Worm (Caenorhabditis elegans): Measurements from ENCODE around the gene Y39B6A.43.
"Not testable (repeated sequence)": the region's sequence is repeated elsewhere in the genome, so short reads cannot be mapped to it uniquely, and the experiment has no call there.

Gene Y39B6A.43

DNA sequence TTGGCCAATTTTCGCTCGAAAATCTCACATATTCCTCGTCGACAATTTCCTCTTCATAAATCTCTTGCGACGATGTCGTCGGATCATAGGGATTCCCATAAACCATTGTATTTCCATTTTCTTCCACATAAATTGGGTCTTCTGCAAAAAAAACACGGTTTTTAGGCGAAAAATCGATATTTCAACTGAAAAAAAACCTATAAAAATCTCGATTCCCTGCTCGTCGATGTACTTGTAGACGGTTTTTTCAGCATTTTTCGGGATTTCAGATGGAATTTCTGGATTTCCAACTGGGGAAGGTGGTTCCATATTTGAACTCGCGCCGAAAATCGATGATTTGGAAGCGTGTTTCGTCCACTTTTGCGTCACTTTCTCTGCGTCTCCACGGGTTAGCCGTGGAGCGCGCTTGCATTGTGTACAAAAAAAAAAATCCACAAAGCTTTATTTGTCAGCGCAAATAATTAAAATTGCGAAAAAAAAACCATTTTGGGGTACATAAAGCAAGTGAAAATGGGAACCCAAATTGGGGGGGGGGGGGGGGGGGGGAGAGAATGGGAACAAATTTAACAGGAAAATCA, at the start of gene Y39B6A.43 (continued):
- peak; percentile 90 for TF ChIP-seq hlh-30 (tag; optimal IDR thresholded peaks at IDR 0.05; ENCODE audit: insufficient read depth)
- peak; percentile 94 for TF ChIP-seq lin-15B (tag; optimal IDR thresholded peaks at IDR 0.05)
- peak; percentile 81; the same call in 1 of the 2 replicates for TF ChIP-seq F44E2.7 (GFP tag; IDR thresholded peaks at IDR 0.05)
- TF ChIP-seq Y48G9A.11 (GFP tag; IDR thresholded peaks at IDR 0.05), result peak; percentile 94
- TF ChIP-seq mes-2 (tag; optimal IDR thresholded peaks at IDR 0.05; ENCODE audit: poor library complexity, severe bottlenecking), result peak; percentile 98

DNA sequence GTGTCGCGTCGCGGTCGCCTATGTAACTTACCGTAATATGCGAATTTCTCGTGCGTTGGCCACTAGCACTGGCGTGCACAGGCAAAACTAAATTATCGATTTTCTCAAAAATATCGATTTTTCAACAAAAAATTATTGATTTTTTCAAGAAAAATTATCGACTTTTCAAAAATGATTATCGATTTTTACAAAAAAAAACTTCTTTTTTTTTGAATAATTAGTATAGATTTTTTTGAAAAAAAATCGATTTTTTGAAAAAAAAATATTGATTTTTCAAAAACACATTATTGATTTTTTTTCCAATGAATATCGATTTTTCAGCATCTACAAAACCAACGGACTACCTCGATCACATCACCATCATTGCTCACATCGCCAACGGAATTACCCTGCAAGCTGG, 47.3 kb upstream of the Y39B6A.43 start:
- peak; percentile 65 for TF ChIP-seq ceh-28 (tag; optimal IDR thresholded peaks at IDR 0.05)

DNA sequence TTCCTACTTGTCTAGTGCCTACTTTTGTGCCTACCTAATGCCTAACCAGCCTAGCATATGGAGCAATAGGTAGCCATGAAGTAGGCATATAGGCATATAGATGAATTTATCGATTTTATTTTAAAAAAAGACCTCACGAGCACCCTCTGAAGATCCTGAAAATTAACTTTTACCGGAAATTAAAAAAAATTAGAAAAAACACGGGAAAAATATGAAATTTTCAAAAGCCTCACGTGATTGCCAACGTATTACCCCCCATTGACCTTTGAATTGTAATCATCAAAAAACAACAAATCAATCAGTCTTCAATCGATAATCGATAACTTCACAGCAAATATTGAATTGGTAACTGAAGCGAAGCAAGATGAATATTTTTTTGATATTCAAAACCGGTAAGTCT, 46.6 kb upstream of the Y39B6A.43 start, which contains the start of gene Y39B6A.30:
Gene Y39B6A.30 (plus strand): TSS at position 301 of the 400 bp plus-strand sequence.
- not testable (repeated sequence) for TF ChIP-seq nhr-41 (GFP tag; IDR thresholded peaks at IDR 0.05); Y105C5A.15 (GFP tag; IDR thresholded peaks at IDR 0.05); ztf-11 (tag; optimal IDR thresholded peaks at IDR 0.05)

DNA sequence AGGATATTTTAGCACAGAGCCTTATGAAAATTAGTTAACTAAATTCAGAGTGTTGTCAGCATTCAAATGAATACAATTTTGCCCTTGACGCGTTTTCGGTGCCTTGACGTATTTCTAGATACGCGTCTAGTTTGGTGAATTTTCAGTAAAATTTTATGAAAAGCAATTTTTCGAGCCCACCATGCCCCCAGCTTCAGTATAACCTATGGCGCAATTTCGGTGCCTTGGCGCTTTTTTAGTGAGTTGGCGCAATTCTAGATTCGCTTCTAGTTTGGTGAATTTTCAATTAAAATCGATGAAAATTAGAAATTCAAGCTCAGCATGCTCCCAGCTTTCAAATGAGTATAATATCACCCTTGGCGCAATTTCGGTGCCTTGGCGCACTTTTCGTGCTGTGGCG, 45.6 kb upstream of the Y39B6A.43 start:
- TF ChIP-seq nhr-28 (tag; optimal IDR thresholded peaks at IDR 0.05) (no peak), madf-5 (GFP tag; IDR thresholded peaks at IDR 0.05) (no peak), nhr-6 (tag; optimal IDR thresholded peaks at IDR 0.05) (no peak), spr-3 (GFP tag; optimal IDR thresholded peaks at IDR 0.05) (no peak), skn-1 (tag; optimal IDR thresholded peaks at IDR 0.05) (no peak), aha-1 (tag) (peak; percentile 28), pha-4 (GFP tag; IDR thresholded peaks at IDR 0.05) (no peak), pha-4 (tag; optimal IDR thresholded peaks at IDR 0.05) (no peak), unc-62 (GFP tag; optimal IDR thresholded peaks at IDR 0.05 in 1 of 2) (peak in 1 of 2 experiments; percentile 92), unc-62 (tag; optimal IDR thresholded peaks at IDR 0.05) (no peak), ztf-7 (tag; optimal IDR thresholded peaks at IDR 0.05) (no peak), lin-38 (GFP tag; IDR thresholded peaks at IDR 0.05) (no peak), lin-39 (tag; optimal IDR thresholded peaks at IDR 0.05) (no peak), nhr-42 (GFP tag; IDR thresholded peaks at IDR 0.05) (no peak), mxl-2 (GFP tag; conservative IDR thresholded peaks at IDR 0.05) (no peak), zfp-2 (tag; optimal IDR thresholded peaks at IDR 0.05) (no peak), saeg-2 (GFP tag; IDR thresholded peaks at IDR 0.05) (no peak), snpc-1.2 (GFP tag; IDR thresholded peaks at IDR 0.05) (no peak)

- TF ChIP-seq ceh-28 (tag; optimal IDR thresholded peaks at IDR 0.05) (peak; percentile 97), Y75B8A.6 (GFP tag; IDR thresholded peaks at IDR 0.05) (no peak)
Measured at ce11 chrV:19010405-19010804, 42.8 kb upstream of the Y39B6A.43 start.

ce11 chrV:19001656-19002055, 34.0 kb upstream of the Y39B6A.43 start, which contains the start of gene Y39B6A.33:
TSS of gene Y39B6A.33 (plus strand) at chrV:19001956.
- TF ChIP-seq ceh-44 (GFP tag; IDR thresholded peaks at IDR 0.05), result 0 out of 2 replicates have a peak, but pooled peaks have one; percentile 5
- no peak for TF ChIP-seq unc-62 (GFP tag; optimal IDR thresholded peaks at IDR 0.05 in 1 of 2)
- no peak for TF ChIP-seq unc-62 (tag; optimal IDR thresholded peaks at IDR 0.05)

DNA sequence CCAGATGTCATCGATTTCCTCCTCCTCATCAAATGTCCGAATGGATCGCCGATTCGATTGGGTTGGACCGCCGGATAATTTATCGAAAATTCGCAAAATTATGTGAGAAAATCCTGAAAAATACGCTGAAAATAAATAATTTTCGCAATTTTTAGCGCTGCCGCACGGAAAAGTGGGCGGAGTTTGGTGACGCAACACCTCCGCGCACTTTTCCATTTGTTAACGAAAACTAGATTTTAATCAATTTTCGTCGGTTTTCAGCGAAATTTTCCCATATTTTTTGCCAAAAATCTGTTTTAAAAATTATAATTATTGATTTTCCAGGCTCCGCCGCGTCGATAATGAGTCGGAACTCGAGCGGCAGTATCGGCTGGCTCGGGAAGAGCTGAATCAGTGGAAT, 33.4 kb upstream of the Y39B6A.43 start, which contains the start of gene Y39B6A.34:
Gene Y39B6A.34 (plus strand): TSS at position 3 of the 400 bp plus-strand sequence.
- TF ChIP-seq lin-15B (tag; optimal IDR thresholded peaks at IDR 0.05) (no peak), hlh-11 (tag; optimal IDR thresholded peaks at IDR 0.05) (no peak), zfp-3 (GFP tag; conservative IDR thresholded peaks at IDR 0.05) (no peak), Y5F2A.4 (GFP tag; optimal IDR thresholded peaks at IDR 0.05) (no peak), tag-97 (GFP tag; IDR thresholded peaks at IDR 0.05) (no peak), unc-62 (GFP tag; optimal IDR thresholded peaks at IDR 0.05 in 1 of 2) (no peak), unc-62 (tag; optimal IDR thresholded peaks at IDR 0.05) (no peak), aly-2 (tag; optimal IDR thresholded peaks at IDR 0.05) (no peak), ctbp-1 (GFP tag; IDR thresholded peaks at IDR 0.05) (no peak), madf-5 (GFP tag; IDR thresholded peaks at IDR 0.05) (no peak), daf-12 (tag; optimal IDR thresholded peaks at IDR 0.05) (no peak), ceh-82 (tag; optimal IDR thresholded peaks at IDR 0.05) (no peak), nhr-25 (tag; optimal IDR thresholded peaks at IDR 0.05; ENCODE audit: borderline replicate concordance, insufficient read depth) (no peak), F26F4.8 (GFP tag; conservative IDR thresholded peaks at IDR 0.05) (no peak), fos-1 (tag; optimal IDR thresholded peaks at IDR 0.05) (no peak)

Data from whole organism, L4 larva.